Fruit fly (Drosophila melanogaster) whole organism, embryonic: Measurements from ENCODE around the gene Cyp28d2.

Source experiments
- C15 ChIP-seq: fragments of 200-800 bp; sonication (Bioruptor generic); IDR thresholded peaks from 3 replicates; pipeline ENCODE4 v1.3.6; 2022; ENCODE audit warnings: missing biosample characterization, missing genetic modification characterization
- CG1024 ChIP-seq: fragments of 200-800 bp; sonication (Bioruptor generic); IDR thresholded peaks from 2 replicates; pipeline ENCODE4 v1.3.6; 2022; ENCODE audit warnings: missing biosample characterization, missing genetic modification characterization
- CG10654 ChIP-seq: fragments of 200-800 bp; sonication (Bioruptor generic); optimal IDR thresholded peaks from 2 replicates; lab custom pipeline; 2016; ENCODE audit warnings: missing biosample characterization, missing genetic modification characterization
- CG10979 ChIP-seq: fragments of 200-800 bp; sonication (Bioruptor generic); optimal IDR thresholded peaks from 2 replicates; lab custom pipeline; 2018; ENCODE audit warnings: missing biosample characterization, mild to moderate bottlenecking, missing genetic modification characterization, moderate library complexity
- CG1233 ChIP-seq: fragments of 200-800 bp; sonication (Bioruptor generic); optimal IDR thresholded peaks from 4 replicates; lab custom pipeline; 2018; ENCODE audit warnings: missing biosample characterization, mild to moderate bottlenecking, missing genetic modification characterization
- CG15696 ChIP-seq: fragments of 200-800 bp; sonication (Bioruptor generic); optimal IDR thresholded peaks from 2 replicates; lab custom pipeline; 2019; ENCODE audit warnings: missing biosample characterization, mild to moderate bottlenecking, missing genetic modification characterization, moderate library complexity
- CG1603 ChIP-seq: fragments of 200-800 bp; sonication (Bioruptor generic); optimal IDR thresholded peaks from 2 replicates; lab custom pipeline; 2019; ENCODE audit warnings: missing biosample characterization, mild to moderate bottlenecking, missing genetic modification characterization, moderate library complexity
- CG17328 ChIP-seq: fragments of 200-800 bp; sonication (Bioruptor generic); IDR thresholded peaks from 2 replicates; pipeline ENCODE4 v1.3.6; 2022; ENCODE audit warnings: missing biosample characterization, missing genetic modification characterization
- CG2120 ChIP-seq: fragments of 200-800 bp; sonication (Bioruptor generic); optimal IDR thresholded peaks from 3 replicates; lab custom pipeline; 2016; ENCODE audit warnings: missing biosample characterization, missing genetic modification characterization
- CG2678 ChIP-seq: fragments of 200-800 bp; sonication (Bioruptor generic); optimal IDR thresholded peaks from 3 replicates; lab custom pipeline; 2019; ENCODE audit warnings: missing biosample characterization, mild to moderate bottlenecking, missing genetic modification characterization, moderate library complexity
- CG4404 ChIP-seq: fragments of 200-800 bp; sonication (Bioruptor generic); IDR thresholded peaks from 2 replicates; pipeline ENCODE4 v1.3.6; 2022; ENCODE audit warnings: missing biosample characterization, missing genetic modification characterization
- CG4424 ChIP-seq: fragments of 200-800 bp; sonication (Bioruptor generic); optimal IDR thresholded peaks from 3 replicates; lab custom pipeline; 2016; ENCODE audit warnings: missing biosample characterization, missing genetic modification characterization
- CG4617 ChIP-seq: fragments of 200-800 bp; sonication (Bioruptor generic); optimal IDR thresholded peaks from 3 replicates; lab custom pipeline; 2016; ENCODE audit warnings: missing biosample characterization, missing genetic modification characterization, borderline replicate concordance
- CG6689 ChIP-seq: fragments of 200-800 bp; sonication (Bioruptor generic); IDR thresholded peaks from 2 replicates; pipeline ENCODE4 v1.3.6; 2022; ENCODE audit warnings: missing biosample characterization, missing genetic modification characterization
- CG6791 ChIP-seq: fragments of 200-800 bp; sonication (Bioruptor generic); IDR thresholded peaks from 3 replicates; pipeline ENCODE4 v1.3.6; 2022; ENCODE audit warnings: missing biosample characterization, missing genetic modification characterization; ENCODE audit not compliant: partially characterized antibody
- CG7839 ChIP-seq: fragments of 200-800 bp; sonication (Bioruptor generic); optimal IDR thresholded peaks from 3 replicates; lab custom pipeline; 2018; ENCODE audit warnings: missing biosample characterization, mild to moderate bottlenecking, missing genetic modification characterization, moderate library complexity
- CG7987 ChIP-seq: fragments of 200-800 bp; sonication (Bioruptor generic); optimal IDR thresholded peaks from 2 replicates; lab custom pipeline; 2018; ENCODE audit warnings: missing biosample characterization, mild to moderate bottlenecking, missing genetic modification characterization, moderate library complexity
- CG8290 ChIP-seq, 3 experiments: fragments of 200-800 bp; sonication (Bioruptor generic); optimal IDR thresholded peaks; 2 replicates each; lab custom pipeline; 2016 to 2019; ENCODE audit warnings: missing biosample characterization in 3 of 3, missing genetic modification characterization in 3 of 3, mild to moderate bottlenecking in 2 of 3, moderate library complexity in 1 of 3
- Dbx ChIP-seq: fragments of 200-800 bp; sonication (Bioruptor generic); IDR thresholded peaks from 3 replicates; pipeline ENCODE4 v1.3.6; 2022; ENCODE audit warnings: missing biosample characterization, missing genetic modification characterization
- Hr51 ChIP-seq, 2 experiments: fragments of 200-800 bp; sonication (Bioruptor generic); optimal IDR thresholded peaks; 2 replicates in 1 of 2; 3 replicates in 1 of 2; lab custom pipeline; 2016 to 2018; ENCODE audit warnings: missing biosample characterization in 2 of 2, missing genetic modification characterization in 2 of 2, mild to moderate bottlenecking in 1 of 2, moderate library complexity in 1 of 2
- Lpt ChIP-seq: fragments of >200 bp; optimal IDR thresholded peaks from 2 replicates; lab custom pipeline; 2018; ENCODE audit warnings: missing biosample characterization, missing genetic modification characterization
- MESR4 ChIP-seq: fragments of 200-800 bp; sonication (Bioruptor generic); optimal IDR thresholded peaks from 2 replicates; lab custom pipeline; 2018; ENCODE audit warnings: missing biosample characterization, mild to moderate bottlenecking, missing genetic modification characterization, moderate library complexity
- NC2β ChIP-seq: fragments of 200-800 bp; sonication (Bioruptor generic); optimal IDR thresholded peaks from 2 replicates; lab custom pipeline; 2016; ENCODE audit warnings: missing biosample characterization, missing genetic modification characterization
- NK7.1 ChIP-seq: fragments of 200-800 bp; sonication (Bioruptor generic); optimal IDR thresholded peaks from 3 replicates; lab custom pipeline; 2016; ENCODE audit warnings: missing biosample characterization, missing genetic modification characterization
- Nf-YA ChIP-seq: fragments of 200-800 bp; sonication (Bioruptor generic); IDR thresholded peaks from 2 replicates; pipeline ENCODE4 v1.3.6; 2022; ENCODE audit warnings: missing biosample characterization, missing genetic modification characterization
- PHDP ChIP-seq: fragments of 200-800 bp; sonication (Bioruptor generic); optimal IDR thresholded peaks from 3 replicates; lab custom pipeline; 2018; ENCODE audit warnings: missing biosample characterization, mild to moderate bottlenecking, missing genetic modification characterization, moderate library complexity
- Sry-δ ChIP-seq: fragments of 200-800 bp; sonication (Bioruptor generic); optimal IDR thresholded peaks from 2 replicates; lab custom pipeline; 2016; ENCODE audit warnings: missing biosample characterization, missing genetic modification characterization
- ara ChIP-seq: fragments of 200-800 bp; sonication (Bioruptor generic); IDR thresholded peaks from 2 replicates; pipeline ENCODE4 v1.3.6; 2022; ENCODE audit warnings: missing biosample characterization, missing genetic modification characterization
- ash1 ChIP-seq: fragments of 200-800 bp; sonication (Bioruptor generic); optimal IDR thresholded peaks from 2 replicates; lab custom pipeline; 2018; ENCODE audit warnings: missing biosample characterization, mild to moderate bottlenecking, missing genetic modification characterization
- btn ChIP-seq: fragments of 200-800 bp; sonication (Bioruptor generic); optimal IDR thresholded peaks from 2 replicates; lab custom pipeline; 2016; ENCODE audit warnings: missing biosample characterization, missing genetic modification characterization
- cwo ChIP-seq: fragments of 200-800 bp; sonication (Bioruptor generic); optimal IDR thresholded peaks from 3 replicates; lab custom pipeline; 2017; ENCODE audit warnings: missing biosample characterization, missing genetic modification characterization, mild to moderate bottlenecking, moderate library complexity, missing genetic modification reagents
- dan ChIP-seq: fragments of 200-800 bp; sonication (Bioruptor generic); IDR thresholded peaks from 2 replicates; pipeline ENCODE4 v1.3.6; 2022; ENCODE audit warnings: missing biosample characterization, missing genetic modification characterization
- dm ChIP-seq: fragments of 200-800 bp; sonication (Bioruptor generic); optimal IDR thresholded peaks from 3 replicates; lab custom pipeline; 2016; ENCODE audit warnings: missing biosample characterization, missing genetic modification characterization
- dpn ChIP-seq, 2 experiments: fragments of 200-800 bp; sonication (Bioruptor generic); optimal IDR thresholded peaks; 3 replicates each; lab custom pipeline; 2016; ENCODE audit warnings: missing biosample characterization in 2 of 2, missing genetic modification characterization in 2 of 2
- gcm ChIP-seq: fragments of 200-800 bp; sonication (Bioruptor generic); optimal IDR thresholded peaks from 2 replicates; lab custom pipeline; 2019; ENCODE audit warnings: missing biosample characterization, mild to moderate bottlenecking, missing genetic modification characterization, moderate library complexity
- gcm2 ChIP-seq: fragments of 200-800 bp; sonication (Bioruptor generic); optimal IDR thresholded peaks from 2 replicates; lab custom pipeline; 2016; ENCODE audit warnings: missing biosample characterization, missing genetic modification characterization
- gsb-n ChIP-seq: fragments of 200-800 bp; sonication (Bioruptor generic); optimal IDR thresholded peaks from 3 replicates; lab custom pipeline; 2018; ENCODE audit warnings: missing biosample characterization, mild to moderate bottlenecking, missing genetic modification characterization
- ham ChIP-seq: fragments of 200-800 bp; sonication (Bioruptor generic); IDR thresholded peaks from 2 replicates; pipeline ENCODE4 v1.3.6; 2022; ENCODE audit warnings: missing biosample characterization, missing genetic modification characterization
- nom ChIP-seq: fragments of 200-800 bp; sonication (Bioruptor generic); optimal IDR thresholded peaks from 2 replicates; lab custom pipeline; 2017; ENCODE audit warnings: missing biosample characterization, missing genetic modification characterization, mild to moderate bottlenecking, moderate library complexity, missing genetic modification reagents
- onecut ChIP-seq: fragments of 200-800 bp; sonication (Bioruptor generic); IDR thresholded peaks from 2 replicates; pipeline ENCODE4 v1.3.6; 2022; ENCODE audit warnings: missing biosample characterization, missing genetic modification characterization
- pzg ChIP-seq: fragments of 200-800 bp; sonication (Bioruptor generic); optimal IDR thresholded peaks from 3 replicates; lab custom pipeline; 2018; ENCODE audit warnings: missing biosample characterization, mild to moderate bottlenecking, missing genetic modification characterization, moderate library complexity
- seq ChIP-seq: fragments of 200-800 bp; sonication (Bioruptor generic); IDR thresholded peaks from 2 replicates; pipeline ENCODE4 v1.3.6; 2022; ENCODE audit warnings: missing biosample characterization, missing genetic modification characterization
- sisA ChIP-seq: fragments of 200-800 bp; sonication (Bioruptor generic); IDR thresholded peaks from 2 replicates; pipeline ENCODE4 v1.3.6; 2022; ENCODE audit warnings: missing biosample characterization, missing genetic modification characterization
- stc ChIP-seq: fragments of 200-800 bp; sonication (Bioruptor generic); IDR thresholded peaks from 2 replicates; pipeline ENCODE4 v1.3.6; 2022; ENCODE audit warnings: missing biosample characterization, missing genetic modification characterization
- sug ChIP-seq: fragments of 200-800 bp; optimal IDR thresholded peaks from 2 replicates; lab custom pipeline; 2019; ENCODE audit warnings: missing biosample characterization, mild to moderate bottlenecking, missing genetic modification characterization, moderate library complexity
- unpg ChIP-seq: fragments of 200-800 bp; sonication (Bioruptor generic); optimal IDR thresholded peaks from 3 replicates; lab custom pipeline; 2018; ENCODE audit warnings: missing biosample characterization, mild to moderate bottlenecking, missing genetic modification characterization, moderate library complexity
- usp ChIP-seq: fragments of >200 bp; optimal IDR thresholded peaks from 2 replicates; lab custom pipeline; 2017; ENCODE audit warnings: missing biosample characterization, missing genetic modification characterization
- vvl ChIP-seq: fragments of 200-800 bp; sonication (Bioruptor generic); IDR thresholded peaks from 2 replicates; pipeline ENCODE4 v1.3.6; 2022; ENCODE audit warnings: missing biosample characterization, missing genetic modification characterization
- wek ChIP-seq: fragments of 200-800 bp; sonication (Bioruptor generic); optimal IDR thresholded peaks from 3 replicates; lab custom pipeline; 2018; ENCODE audit warnings: missing biosample characterization, mild to moderate bottlenecking, missing genetic modification characterization, moderate library complexity
- z ChIP-seq: fragments of 200-800 bp; sonication (Bioruptor generic); IDR thresholded peaks from 3 replicates; pipeline ENCODE4 v1.3.6; 2022; ENCODE audit warnings: missing biosample characterization, missing genetic modification characterization

Gene Cyp28d2

DNA sequence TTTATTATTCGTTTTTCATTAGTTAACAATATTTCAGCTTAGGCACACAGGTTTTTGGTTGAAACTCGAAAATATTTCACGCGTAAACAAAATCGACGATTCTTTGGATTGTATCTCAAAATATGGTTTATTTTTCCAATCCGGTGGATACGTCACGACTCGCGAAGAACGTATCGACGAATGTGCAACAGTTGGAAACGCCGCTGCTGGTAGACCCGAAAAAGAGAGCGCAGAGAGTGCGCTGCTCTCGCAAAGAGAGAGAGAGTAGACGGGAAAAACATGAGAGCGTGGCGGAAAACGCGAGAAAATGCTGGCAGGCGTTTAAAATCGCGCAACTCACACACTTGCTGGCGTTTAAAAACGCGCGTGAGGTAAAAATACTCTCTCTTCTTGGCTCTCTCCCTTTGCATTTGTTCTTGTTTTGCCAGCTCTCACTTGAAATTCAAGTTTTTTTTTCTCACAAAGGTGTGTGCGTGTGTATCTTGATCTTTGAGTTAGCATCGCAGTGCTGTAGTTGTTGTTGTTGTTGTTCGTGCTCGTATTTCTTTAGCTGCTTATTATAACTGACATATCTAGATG, 30.2 kb downstream of the Cyp28d2 start (continued):
- no peak for TF ChIP-seq CG7839 (tag; lab: Kevin White, UChicago)
- TF ChIP-seq ara = no peak
- TF ChIP-seq CG1233 = no peak
- TF ChIP-seq btn (GFP tag; lab: Kevin White, UChicago) = no peak
- TF ChIP-seq vvl = peak; percentile 54; the same call in 1 of the 2 replicates
- TF ChIP-seq unpg (GFP tag; lab: Kevin White, UChicago) = peak; percentile 2
- TF ChIP-seq dan (GFP tag; lab: Robert Waterston, UW) = no peak
- peak; percentile 49; the same call in 1 of the 2 replicates for TF ChIP-seq stc (GFP tag; lab: Robert Waterston, UW)
- TF ChIP-seq CG6791 (GFP tag; lab: Robert Waterston, UW) = peak; percentile 50; the same call in 1 of the 3 replicates
- peak; percentile 12 for TF ChIP-seq NC2β (GFP tag; lab: Kevin White, UChicago)
- TF ChIP-seq sisA = no peak
- TF ChIP-seq NK7.1 = no peak
- TF ChIP-seq PHDP (tag; lab: Kevin White, UChicago) = peak; percentile 24
- peak; percentile 37; the same call in 1 of the 2 replicates for TF ChIP-seq seq (GFP tag; lab: Robert Waterston, UW)
- TF ChIP-seq CG7987 = no peak
- no peak for TF ChIP-seq CG4424
- no peak for TF ChIP-seq Hr51 (GFP tag; optimal IDR thresholded peaks at IDR 0.05; lab: Kevin White, UChicago)
- no peak for TF ChIP-seq CG4617 (GFP tag; lab: Kevin White, UChicago)
- TF ChIP-seq CG8290 (GFP tag; optimal IDR thresholded peaks at IDR 0.05; lab: Kevin White, UChicago) = no peak
- TF ChIP-seq CG8290 (tag; optimal IDR thresholded peaks at IDR 0.05; lab: Kevin White, UChicago) = peak in 1 of 2 experiments; percentile 46
- no peak for TF ChIP-seq CG1024 (GFP tag; lab: Robert Waterston, UW)
- TF ChIP-seq cwo (GFP tag; lab: Kevin White, UChicago) = no peak
- TF ChIP-seq CG1603 (tag; lab: Kevin White, UChicago) = no peak
- TF ChIP-seq dm (GFP tag; lab: Kevin White, UChicago) = no peak
- no peak for TF ChIP-seq Sry-δ (GFP tag; lab: Kevin White, UChicago)
- TF ChIP-seq nom (GFP tag; lab: Kevin White, UChicago) = peak; percentile 61
- TF ChIP-seq sug (tag; lab: Kevin White, UChicago) = no peak
- TF ChIP-seq CG2678 (tag; lab: Kevin White, UChicago) = no peak
- no peak; the same call in 2 of the 3 replicates for TF ChIP-seq C15 (GFP tag; lab: Robert Waterston, UW)
- no peak for TF ChIP-seq gcm2 (GFP tag; lab: Kevin White, UChicago)
- TF ChIP-seq wek (GFP tag; lab: Kevin White, UChicago) = peak; percentile 63
- no peak for TF ChIP-seq CG4404 (GFP tag; lab: Robert Waterston, UW)
- TF ChIP-seq gcm (GFP tag; lab: Kevin White, UChicago) = peak; percentile 74
- no peak for TF ChIP-seq CG10979 (tag; lab: Kevin White, UChicago)
- no peak for TF ChIP-seq usp (GFP tag; lab: Kevin White, UChicago)
- no peak for TF ChIP-seq pzg (GFP tag; lab: Kevin White, UChicago)
- peak; percentile 52; the same call in 1 of the 2 replicates for TF ChIP-seq onecut (GFP tag; lab: Robert Waterston, UW)
- peak; percentile 18; the same call in 1 of the 3 replicates for TF ChIP-seq Dbx (GFP tag; lab: Robert Waterston, UW)
- no peak for TF ChIP-seq Lpt (GFP tag; lab: Kevin White, UChicago)
- no peak for TF ChIP-seq CG17328
- no peak for TF ChIP-seq CG15696 (tag; lab: Kevin White, UChicago)
- TF ChIP-seq z (GFP tag; lab: Robert Waterston, UW) = no peak
- peak; percentile 23 for TF ChIP-seq gsb-n
- TF ChIP-seq ham (GFP tag; lab: Robert Waterston, UW) = no peak
- TF ChIP-seq Nf-YA (GFP tag; lab: Robert Waterston, UW) = no peak
- TF ChIP-seq CG6689 = no peak
- TF ChIP-seq dpn (GFP tag; optimal IDR thresholded peaks at IDR 0.05; lab: Kevin White, UChicago) = no peak
- TF ChIP-seq CG2120 = no peak
- TF ChIP-seq MESR4 (GFP tag; lab: Kevin White, UChicago) = no peak
- peak; percentile 67 for TF ChIP-seq ash1
- no peak for TF ChIP-seq CG10654 (GFP tag; lab: Kevin White, UChicago)
